Fruit fly (Drosophila melanogaster) whole organism, pupa: ENCODE measurements around the gene Cyp4g1.
A peak's percentile ranks its signal among the peaks of the same experiment; 100 is the strongest.

Experiments
- CG10348 ChIP-seq: fragments of 200-800 bp; sonication (Bioruptor generic); IDR thresholded peaks from 2 replicates; pipeline ENCODE4 v1.3.6; 2022; ENCODE audit warnings: missing biosample characterization, missing genetic modification characterization
- CG12605 ChIP-seq: fragments of 200-800 bp; sonication (Bioruptor generic); IDR thresholded peaks from 2 replicates; pipeline ENCODE4 v1.3.6; 2022; ENCODE audit warnings: missing biosample characterization, missing genetic modification characterization
- CG13204 ChIP-seq: fragments of 200-800 bp; sonication (Bioruptor generic); optimal IDR thresholded peaks from 2 replicates; lab custom pipeline; 2018; ENCODE audit warnings: missing biosample characterization, mild to moderate bottlenecking, missing genetic modification characterization, moderate library complexity
- CG14655 ChIP-seq: fragments of 200-800 bp; sonication (Bioruptor generic); optimal IDR thresholded peaks from 3 replicates; lab custom pipeline; 2017; ENCODE audit warnings: mild to moderate bottlenecking, missing biosample characterization, missing genetic modification reagents, missing genetic modification characterization
- CG15710 ChIP-seq: fragments of 200-800 bp; sonication (Bioruptor generic); optimal IDR thresholded peaks from 2 replicates; lab custom pipeline; 2018; ENCODE audit warnings: missing biosample characterization, mild to moderate bottlenecking, missing genetic modification characterization, moderate library complexity
- CG17806 ChIP-seq: fragments of 200-800 bp; sonication (Bioruptor generic); optimal IDR thresholded peaks from 2 replicates; lab custom pipeline; 2018; ENCODE audit warnings: missing biosample characterization, mild to moderate bottlenecking, missing genetic modification characterization, moderate library complexity
- CG32121 ChIP-seq: fragments of 200-800 bp; sonication (Bioruptor generic); IDR thresholded peaks from 2 replicates; pipeline ENCODE4 v1.3.6; 2022; ENCODE audit warnings: missing biosample characterization, missing genetic modification characterization
- CG34367 ChIP-seq: fragments of 200-800 bp; sonication (Bioruptor generic); optimal IDR thresholded peaks from 2 replicates; lab custom pipeline; 2018; ENCODE audit warnings: missing biosample characterization, mild to moderate bottlenecking, missing genetic modification characterization
- CG4496 ChIP-seq: fragments of 200-800 bp; sonication (Bioruptor generic); IDR thresholded peaks from 3 replicates; pipeline ENCODE4 v1.3.6; 2022; ENCODE audit warnings: missing biosample characterization, missing genetic modification characterization
- CG8159 ChIP-seq: fragments of 200-800 bp; sonication (Bioruptor generic); optimal IDR thresholded peaks from 3 replicates; lab custom pipeline; 2018; ENCODE audit warnings: missing biosample characterization, mild to moderate bottlenecking, missing genetic modification characterization, moderate library complexity
- CG8301 ChIP-seq: fragments of 200-800 bp; sonication (Bioruptor generic); optimal IDR thresholded peaks from 2 replicates; lab custom pipeline; 2018; ENCODE audit warnings: missing biosample characterization, mild to moderate bottlenecking, missing genetic modification characterization
- CG9948 ChIP-seq: fragments of 200-800 bp; sonication (Bioruptor generic); optimal IDR thresholded peaks from 2 replicates; lab custom pipeline; 2018; ENCODE audit warnings: missing biosample characterization, mild to moderate bottlenecking, missing genetic modification characterization, moderate library complexity
- D1 ChIP-seq: fragments of 200-800 bp; sonication (Bioruptor generic); optimal IDR thresholded peaks from 2 replicates; lab custom pipeline; 2018; ENCODE audit warnings: missing biosample characterization, mild to moderate bottlenecking, missing genetic modification characterization, moderate library complexity
- EcR ChIP-seq: fragments of 200-800 bp; sonication (Bioruptor generic); optimal IDR thresholded peaks from 3 replicates; lab custom pipeline; 2019; ENCODE audit warnings: missing biosample characterization, missing genetic modification characterization, mild to moderate bottlenecking, moderate library complexity, missing genetic modification reagents
- Ets98B ChIP-seq: fragments of 200-800 bp; sonication (Bioruptor generic); IDR thresholded peaks from 2 replicates; pipeline ENCODE4 v1.3.6; 2022; ENCODE audit warnings: missing biosample characterization, missing genetic modification characterization
- Pif1A ChIP-seq: fragments of 200-800 bp; sonication (Bioruptor generic); optimal IDR thresholded peaks from 3 replicates; lab custom pipeline; 2016; ENCODE audit warnings: missing biosample characterization, missing genetic modification characterization
- Pif1B ChIP-seq: fragments of 200-800 bp; sonication (Bioruptor generic); optimal IDR thresholded peaks from 3 replicates; lab custom pipeline; 2016; ENCODE audit warnings: missing biosample characterization, missing genetic modification characterization
- Snoo ChIP-seq: fragments of 200-800 bp; sonication (Bioruptor generic); optimal IDR thresholded peaks from 3 replicates; lab custom pipeline; 2017; ENCODE audit warnings: missing biosample characterization, mild to moderate bottlenecking, missing genetic modification characterization, inconsistent platforms
- fd96Ca ChIP-seq: fragments of 200-800 bp; sonication (Bioruptor generic); IDR thresholded peaks from 3 replicates; pipeline ENCODE4 v1.3.6; 2022; ENCODE audit warnings: missing biosample characterization, missing genetic modification characterization
- gl ChIP-seq: fragments of 200-800 bp; sonication (Bioruptor generic); optimal IDR thresholded peaks from 2 replicates; lab custom pipeline; 2018; ENCODE audit warnings: missing biosample characterization, mild to moderate bottlenecking, missing genetic modification characterization
- rn ChIP-seq: fragments of 200-800 bp; sonication (Bioruptor generic); IDR thresholded peaks from 2 replicates; pipeline ENCODE4 v1.3.6; 2022; ENCODE audit warnings: missing biosample characterization, missing genetic modification characterization

The Cyp4g1 gene

DNA sequence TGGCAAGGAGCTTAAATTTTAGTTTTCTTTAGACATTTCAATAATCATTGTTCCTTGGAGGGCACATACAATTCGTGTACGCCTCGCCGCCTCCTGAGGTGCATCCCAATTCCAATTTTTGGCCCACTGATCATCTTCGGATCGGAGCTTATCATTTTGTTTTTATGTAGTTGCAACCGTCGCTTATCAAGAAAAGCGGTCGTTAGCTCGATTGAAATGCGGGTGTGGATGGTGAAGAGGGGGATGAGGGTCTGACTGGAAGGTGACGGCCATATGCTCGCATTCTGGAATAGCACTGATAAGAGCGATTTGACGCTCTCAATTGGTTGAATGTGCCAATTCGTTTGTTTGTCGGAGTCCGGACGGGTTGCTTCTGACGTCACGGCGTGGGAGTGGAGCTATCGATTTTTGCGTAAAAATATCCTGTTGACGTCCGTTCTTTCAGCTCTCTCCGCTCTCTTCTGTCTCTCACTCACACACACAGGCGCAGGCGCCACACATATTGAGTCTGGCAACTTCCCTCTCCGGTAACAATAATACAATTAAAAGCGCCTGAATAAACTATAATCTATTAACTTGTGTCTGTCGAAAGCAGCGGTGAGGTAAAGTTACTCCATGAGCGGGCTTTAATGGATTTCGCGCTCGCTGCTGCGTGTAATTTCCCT is 29.9 kb upstream of the Cyp4g1 start:
- TF ChIP-seq EcR (GFP tag; lab: Kevin White, UChicago) (peak; percentile 74), CG14655 (GFP tag; lab: Kevin White, UChicago) (no peak)

DNA sequence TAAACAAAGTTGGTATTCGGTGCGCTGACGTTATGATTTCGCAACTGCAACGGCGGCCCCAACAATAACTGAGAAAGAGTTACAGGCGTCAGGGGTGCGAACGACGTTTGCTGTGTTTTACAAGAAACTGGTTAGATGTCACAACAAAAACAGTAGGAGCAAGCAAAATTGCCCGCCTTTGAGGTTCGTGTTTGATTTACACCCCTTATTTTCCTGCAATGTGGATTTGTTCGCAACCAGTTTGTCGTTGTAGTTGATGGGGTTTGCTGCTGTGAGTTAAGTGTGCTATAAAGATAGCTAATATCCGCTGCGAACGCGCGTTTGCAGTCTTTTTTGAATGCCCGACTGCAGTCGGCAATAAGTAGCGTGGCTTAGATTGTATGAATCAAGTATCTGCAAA is 29.3 kb upstream of the Cyp4g1 start:
- TF ChIP-seq CG34367 (no peak), Ets98B (GFP tag; lab: Robert Waterston, UW) (no peak), EcR (GFP tag; lab: Kevin White, UChicago) (no peak), Snoo (tag; lab: Kevin White, UChicago) (no peak), CG14655 (GFP tag; lab: Kevin White, UChicago) (no peak), CG8301 (tag; lab: Kevin White, UChicago) (no peak), CG32121 (GFP tag; lab: Robert Waterston, UW) (no peak), CG17806 (tag; lab: Kevin White, UChicago) (no peak), CG15710 (tag; lab: Kevin White, UChicago) (no peak), D1 (tag; lab: Kevin White, UChicago) (no peak), CG4496 (GFP tag; lab: Robert Waterston, UW) (0 out of 3 replicates have a peak, but pooled peaks have one; percentile 21), fd96Ca (GFP tag; lab: Robert Waterston, UW) (0 out of 3 replicates have a peak, but pooled peaks have one; percentile 18), rn (GFP tag; lab: Robert Waterston, UW) (no peak)

DNA sequence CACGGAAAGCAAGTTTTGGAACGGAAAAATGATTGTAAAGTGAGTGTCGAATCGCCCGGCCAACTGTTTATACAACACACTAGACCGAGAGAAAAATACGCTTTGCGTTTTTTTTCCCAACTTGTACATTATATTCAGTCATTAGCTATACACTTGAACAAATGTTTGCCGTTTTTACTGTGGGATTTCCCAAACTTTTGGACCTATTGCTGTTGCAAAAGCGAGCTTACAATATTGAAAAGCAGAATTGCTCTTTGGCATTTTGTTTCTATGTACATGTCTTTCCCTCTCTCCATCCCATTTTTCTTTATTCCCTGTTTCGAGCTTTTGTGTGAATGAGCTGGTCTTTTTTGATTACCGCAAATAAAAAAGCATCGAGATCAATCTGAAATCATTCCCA is 28.3 kb upstream of the Cyp4g1 start:
- TF ChIP-seq EcR (GFP tag; lab: Kevin White, UChicago) (no peak), CG12605 (GFP tag; lab: Robert Waterston, UW) (no peak), Pif1A (no peak), CG8301 (tag; lab: Kevin White, UChicago) (no peak), CG4496 (GFP tag; lab: Robert Waterston, UW) (no peak), CG8159 (tag; lab: Kevin White, UChicago) (no peak), CG14655 (GFP tag; lab: Kevin White, UChicago) (no peak), Ets98B (GFP tag; lab: Robert Waterston, UW) (no peak), Pif1B (GFP tag; lab: Kevin White, UChicago) (no peak), CG17806 (tag; lab: Kevin White, UChicago) (no peak), rn (GFP tag; lab: Robert Waterston, UW) (no peak), fd96Ca (GFP tag; lab: Robert Waterston, UW) (no peak), CG9948 (no peak), gl (tag; lab: Kevin White, UChicago) (no peak), CG10348 (GFP tag; lab: Robert Waterston, UW) (no peak)

DNA sequence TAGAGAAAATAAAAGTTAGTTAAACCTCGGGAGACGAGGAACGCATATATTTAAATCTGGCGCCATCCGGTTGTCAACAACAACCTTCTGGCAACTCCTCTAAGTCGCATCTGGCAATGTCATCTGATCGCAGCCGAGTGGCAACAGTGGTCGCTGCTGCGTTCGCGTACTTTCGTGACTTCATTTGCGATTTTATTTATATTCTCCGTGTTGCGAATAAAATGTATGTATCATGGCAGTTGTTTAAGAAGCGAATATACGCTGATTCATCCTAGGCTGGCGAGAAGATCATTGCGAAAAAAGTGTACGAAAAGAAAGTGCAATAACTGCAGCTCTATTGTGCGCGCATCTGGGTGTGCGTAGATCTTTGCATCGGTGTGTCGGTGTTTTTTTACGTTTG is 27.2 kb upstream of the Cyp4g1 start, which contains the start of gene svr:
Gene svr, plus strand, starts transcription at position 121 of the 400 bp plus-strand sequence.
- TF ChIP-seq EcR (GFP tag; lab: Kevin White, UChicago): peak; percentile 40
- no peak for TF ChIP-seq CG4496 (GFP tag; lab: Robert Waterston, UW)
- no peak for TF ChIP-seq fd96Ca (GFP tag; lab: Robert Waterston, UW)

DNA sequence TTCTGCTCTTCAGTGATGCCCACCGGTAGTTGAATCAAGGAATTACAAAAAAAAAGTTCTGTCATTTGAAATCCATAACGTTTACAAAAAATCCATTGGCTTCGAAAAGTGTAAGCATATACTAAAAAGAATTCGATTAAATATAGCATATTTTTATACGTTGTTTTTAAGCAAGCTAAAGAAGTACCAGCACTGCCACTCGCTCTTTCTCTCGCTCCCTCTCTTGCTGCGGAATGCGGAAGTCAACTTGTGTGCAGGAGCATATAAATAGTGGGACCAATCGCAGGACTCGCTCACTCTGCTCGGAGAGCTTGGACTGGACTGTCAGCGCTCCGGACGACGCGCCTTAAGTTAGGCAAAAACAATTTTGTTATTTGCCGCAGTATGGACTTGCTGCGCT is 25.5 kb upstream of the Cyp4g1 start, which contains the start of gene CG17778:
Gene CG17778, plus strand, starts transcription at position 8 of the 400 bp plus-strand sequence.
- no peak for TF ChIP-seq Snoo (tag; lab: Kevin White, UChicago)
- 0 out of 3 replicates have a peak, but pooled peaks have one; percentile 28 for TF ChIP-seq fd96Ca (GFP tag; lab: Robert Waterston, UW)
- TF ChIP-seq rn (GFP tag; lab: Robert Waterston, UW): no peak
- no peak for TF ChIP-seq CG8301 (tag; lab: Kevin White, UChicago)
- TF ChIP-seq CG32121 (GFP tag; lab: Robert Waterston, UW): no peak
- TF ChIP-seq Pif1A: no peak
- TF ChIP-seq CG17806 (tag; lab: Kevin White, UChicago): peak; percentile 2
- TF ChIP-seq Ets98B (GFP tag; lab: Robert Waterston, UW): peak; percentile 14; the same call in 1 of the 2 replicates
- no peak for TF ChIP-seq CG12605 (GFP tag; lab: Robert Waterston, UW)
- no peak for TF ChIP-seq CG8159 (tag; lab: Kevin White, UChicago)

DNA sequence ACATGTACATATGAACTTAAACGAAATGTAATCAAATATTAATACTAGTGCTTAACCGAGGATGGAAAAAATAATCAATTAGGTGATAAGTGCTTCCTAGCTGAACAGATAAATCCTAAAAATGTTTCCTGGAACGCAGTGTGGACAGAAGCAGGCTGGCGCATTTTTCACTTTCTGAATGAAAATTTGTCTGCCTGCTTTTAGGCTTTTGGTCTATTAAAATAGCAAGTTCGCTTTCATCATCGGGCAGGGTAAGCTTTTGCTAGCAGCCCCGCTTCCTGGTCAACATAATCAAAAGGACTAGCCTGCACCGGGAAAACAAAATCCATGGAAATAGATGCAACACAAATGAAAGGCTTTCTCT is 25.0 kb upstream of the Cyp4g1 start:
- no peak for TF ChIP-seq CG13204
- TF ChIP-seq rn (GFP tag; lab: Robert Waterston, UW): no peak
- no peak for TF ChIP-seq Pif1A
